Fruit fly (Drosophila melanogaster): ENCODE data around the gene CG6724.

CG6724 gene

dm6 chr2L:10800877-10801719 is 31.3 kb upstream of the CG6724 start, which contains the start of gene CG31869 (continued):
- no peak for TF ChIP-seq CG9705 (GFP tag; optimal IDR thresholded peaks at IDR 0.05)

dm6 chr2L:10795731-10796130 is 26.0 kb upstream of the CG6724 start:
- TF ChIP-seq Dfd (GFP tag; optimal IDR thresholded peaks at IDR 0.05) (peak; percentile 82), pan (optimal IDR thresholded peaks at IDR 0.05) (no peak)

dm6 chr2L:10794032-10794431 is 24.3 kb upstream of the CG6724 start:
- TF ChIP-seq Sp1 (GFP tag; optimal IDR thresholded peaks at IDR 0.05) (peak; percentile 47), rgr (GFP tag; optimal IDR thresholded peaks at IDR 0.05) (no peak), CG32264 (GFP tag; optimal IDR thresholded peaks at IDR 0.05) (no peak), Rel (GFP tag; optimal IDR thresholded peaks at IDR 0.05) (peak; percentile 3), Rel (tag; optimal IDR thresholded peaks at IDR 0.05) (no peak), foxo (GFP tag; optimal IDR thresholded peaks at IDR 0.05) (peak in 1 of 2 experiments; percentile 7), Dfd (GFP tag; optimal IDR thresholded peaks at IDR 0.05) (no peak), tai (GFP tag; optimal IDR thresholded peaks at IDR 0.05) (peak; percentile 39), dl (GFP tag; optimal IDR thresholded peaks at IDR 0.05; ENCODE audit: insufficient read depth in 1 of 2, partially characterized antibody in 2 of 2) (no peak)

dm6 chr2L:10792072-10792471 is 22.3 kb upstream of the CG6724 start:
- TF ChIP-seq Hr78 (GFP tag; optimal IDR thresholded peaks at IDR 0.05) (no peak), pan (optimal IDR thresholded peaks at IDR 0.05) (no peak), Rel (GFP tag; optimal IDR thresholded peaks at IDR 0.05) (no peak), Rel (tag; optimal IDR thresholded peaks at IDR 0.05) (no peak), Hnf4 (GFP tag; optimal IDR thresholded peaks at IDR 0.05) (no peak), Jra (GFP tag; optimal IDR thresholded peaks at IDR 0.05) (no peak), usp (GFP tag; optimal IDR thresholded peaks at IDR 0.05) (no peak), jim (GFP tag; optimal IDR thresholded peaks at IDR 0.05) (no peak), br (GFP tag; optimal IDR thresholded peaks at IDR 0.05) (no peak), tai (GFP tag; optimal IDR thresholded peaks at IDR 0.05) (no peak), dmrt93B (GFP tag; optimal IDR thresholded peaks at IDR 0.05) (no peak), Myc (optimal IDR thresholded peaks at IDR 0.05) (no peak), N (GFP tag; optimal IDR thresholded peaks at IDR 0.05) (no peak), rgr (GFP tag; optimal IDR thresholded peaks at IDR 0.05) (no peak), Vsx2 (GFP tag; optimal IDR thresholded peaks at IDR 0.05; ENCODE audit: partially characterized antibody) (no peak), woc (GFP tag; optimal IDR thresholded peaks at IDR 0.05) (no peak)

- TF ChIP-seq dmrt93B (GFP tag; optimal IDR thresholded peaks at IDR 0.05) (peak; percentile 6), Hnf4 (GFP tag; optimal IDR thresholded peaks at IDR 0.05) (peak; percentile 35), psq (GFP tag; optimal IDR thresholded peaks at IDR 0.05) (peak; percentile 39), HLH106 (tag; optimal IDR thresholded peaks at IDR 0.05) (peak; percentile 62), rgr (GFP tag; optimal IDR thresholded peaks at IDR 0.05) (peak; percentile 9), dl (GFP tag; optimal IDR thresholded peaks at IDR 0.05; ENCODE audit: insufficient read depth in 1 of 2, partially characterized antibody in 2 of 2) (no peak), Hr83 (GFP tag; optimal IDR thresholded peaks at IDR 0.05; ENCODE audit: poor library complexity, severe bottlenecking) (no peak), brk (GFP tag; optimal IDR thresholded peaks at IDR 0.05) (no peak), h (GFP tag; optimal IDR thresholded peaks at IDR 0.05) (peak; percentile 49), CG9705 (GFP tag; optimal IDR thresholded peaks at IDR 0.05) (peak; percentile 31), usp (GFP tag; optimal IDR thresholded peaks at IDR 0.05) (no peak), ey (GFP tag; optimal IDR thresholded peaks at IDR 0.05) (peak; percentile 39), OdsH (GFP tag; optimal IDR thresholded peaks at IDR 0.05) (peak; percentile 20), GATAd (GFP tag; optimal IDR thresholded peaks at IDR 0.05) (no peak), tai (GFP tag; optimal IDR thresholded peaks at IDR 0.05) (no peak), Sp1 (GFP tag; optimal IDR thresholded peaks at IDR 0.05) (peak; percentile 68), br (GFP tag; optimal IDR thresholded peaks at IDR 0.05) (peak; percentile 20), woc (GFP tag; optimal IDR thresholded peaks at IDR 0.05) (peak; percentile 65), fru (GFP tag; optimal IDR thresholded peaks at IDR 0.05) (peak; percentile 90), CG32264 (GFP tag; optimal IDR thresholded peaks at IDR 0.05) (no peak), Myc (optimal IDR thresholded peaks at IDR 0.05) (no peak), pan (optimal IDR thresholded peaks at IDR 0.05) (no peak), foxo (GFP tag; optimal IDR thresholded peaks at IDR 0.05) (peak in 1 of 2 experiments; percentile 72), N (GFP tag; optimal IDR thresholded peaks at IDR 0.05) (no peak), Jra (GFP tag; optimal IDR thresholded peaks at IDR 0.05) (no peak), CrebA (GFP tag; optimal IDR thresholded peaks at IDR 0.05; ENCODE audit: borderline replicate concordance) (peak; percentile 18)
Observed at dm6 chr2L:10791343-10791742, 21.6 kb upstream of the CG6724 start.

All from whole organism, wandering third instar larva.